Worm (Caenorhabditis elegans): ENCODE results near the gene B0222.5.

The B0222.5 gene

DNA sequence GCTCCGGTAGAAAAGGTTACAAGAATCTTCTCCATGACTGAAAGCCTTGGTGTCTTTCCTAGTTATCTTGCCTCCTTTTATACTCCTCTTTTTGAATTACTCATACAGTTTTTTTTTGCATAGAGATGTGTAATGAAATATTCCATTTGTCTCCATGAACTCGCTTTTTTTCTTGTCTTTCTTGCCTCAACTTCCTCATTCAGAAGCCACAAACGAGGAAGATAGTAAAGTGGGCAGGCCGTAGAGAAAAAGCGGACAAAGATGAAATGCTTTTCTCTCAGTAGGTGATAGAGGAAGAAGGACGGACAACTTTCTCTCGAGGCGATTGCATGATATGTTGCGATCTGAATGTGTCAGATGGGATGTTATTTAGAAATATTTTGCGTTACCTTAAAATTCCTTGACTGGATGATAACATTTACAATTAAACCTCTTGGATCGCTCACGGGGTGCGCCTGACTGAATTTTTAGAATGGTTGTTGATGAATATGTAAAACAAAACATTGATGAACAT is 8.3 kb upstream of the B0222.5 start, which contains the start of gene col-145:
Gene col-145, minus strand, starts transcription at position 51 of the 514 bp plus-strand sequence.
- no peak for TF ChIP-seq mep-1 (tag; optimal IDR thresholded peaks at IDR 0.05)
- TF ChIP-seq elt-3 (tag; optimal IDR thresholded peaks at IDR 0.05): peak in 1 of 6 experiments; percentile 6
- peak; percentile 1 for TF ChIP-seq snu-23 (GFP tag; optimal IDR thresholded peaks at IDR 0.05)
- no peak for TF ChIP-seq sox-4 (tag; optimal IDR thresholded peaks at IDR 0.05)
- no peak for TF ChIP-seq nhr-90 (tag; optimal IDR thresholded peaks at IDR 0.05; ENCODE audit: poor library complexity)
- TF ChIP-seq zag-1 (tag; optimal IDR thresholded peaks at IDR 0.05): no peak
- peak; percentile 39 for TF ChIP-seq lin-14 (GFP tag; optimal IDR thresholded peaks at IDR 0.05)
- peak; percentile 5 for TF ChIP-seq nhr-85 (tag)
- TF ChIP-seq blmp-1 (tag; optimal IDR thresholded peaks at IDR 0.05): peak; percentile 86
- TF ChIP-seq isw-1 (GFP tag; IDR thresholded peaks at IDR 0.05): no peak
- no peak for TF ChIP-seq vab-15 (tag; optimal IDR thresholded peaks at IDR 0.05)
- TF ChIP-seq ztf-11 (tag; optimal IDR thresholded peaks at IDR 0.05): no peak
- no peak for TF ChIP-seq nhr-84 (tag; optimal IDR thresholded peaks at IDR 0.05)
- no peak for TF ChIP-seq C34B4.2 (tag; optimal IDR thresholded peaks at IDR 0.05)

ce11 chrV:9162118-9162729 is 7.6 kb upstream of the B0222.5 start:
- no peak for TF ChIP-seq sup-37 (GFP tag; optimal IDR thresholded peaks at IDR 0.05)
- TF ChIP-seq lin-13 (GFP tag; optimal IDR thresholded peaks at IDR 0.05): no peak
- no peak for TF ChIP-seq nhr-20 (tag; optimal IDR thresholded peaks at IDR 0.05)
- no peak for TF ChIP-seq nhr-12 (tag; optimal IDR thresholded peaks at IDR 0.05)
- TF ChIP-seq ceh-82 (tag; optimal IDR thresholded peaks at IDR 0.05): no peak
- no peak for TF ChIP-seq ceh-90 (tag; optimal IDR thresholded peaks at IDR 0.05)
- TF ChIP-seq swsn-7 (tag; optimal IDR thresholded peaks at IDR 0.05): no peak
- no peak for TF ChIP-seq lin-15B (tag; optimal IDR thresholded peaks at IDR 0.05)
- TF ChIP-seq ceh-8 (GFP tag; optimal IDR thresholded peaks at IDR 0.05): no peak
- TF ChIP-seq unc-130 (tag; optimal IDR thresholded peaks at IDR 0.05): no peak

ce11 chrV:9160224-9160886 is 5.7 kb upstream of the B0222.5 start, which contains the start of gene col-144:
col-144 (minus strand) TSS chrV:9160642.
- TF ChIP-seq sptf-1 (tag; optimal IDR thresholded peaks at IDR 0.05) (no peak), snu-23 (GFP tag; optimal IDR thresholded peaks at IDR 0.05) (peak; percentile 59), lin-14 (GFP tag; optimal IDR thresholded peaks at IDR 0.05) (peak; percentile 68), nhr-20 (tag; optimal IDR thresholded peaks at IDR 0.05) (peak; percentile 64), elt-3 (tag; optimal IDR thresholded peaks at IDR 0.05) (peak in 2 of 6 experiments; percentile 36 to 39), mef-2 (tag; optimal IDR thresholded peaks at IDR 0.05) (no peak), nhr-85 (tag) (peak; percentile 93), dsc-1 (tag; optimal IDR thresholded peaks at IDR 0.05) (no peak), Y116A8C.19 (tag; optimal IDR thresholded peaks at IDR 0.05; ENCODE audit: borderline replicate concordance) (no peak), nhr-19 (GFP tag; conservative IDR thresholded peaks at IDR 0.05) (peak; percentile 39; the same call in 1 of the 2 replicates), efl-1 (optimal IDR thresholded peaks at IDR 0.05) (no peak), efl-1 (GFP tag; optimal IDR thresholded peaks at IDR 0.05 in 1 of 2) (peak in 1 of 2 experiments; percentile 82), blmp-1 (tag; optimal IDR thresholded peaks at IDR 0.05) (peak; percentile 38), nhr-71 (tag; optimal IDR thresholded peaks at IDR 0.05) (peak; percentile 55), efl-3 (GFP tag; optimal IDR thresholded peaks at IDR 0.05) (no peak), ama-1 (optimal IDR thresholded peaks at IDR 0.05) (peak; percentile 13), lin-35 (GFP tag; optimal IDR thresholded peaks at IDR 0.05) (peak in 1 of 2 experiments; percentile 26), fos-1 (tag; optimal IDR thresholded peaks at IDR 0.05) (no peak)

All from whole organism, L1 larva.